Worm (Caenorhabditis elegans) whole organism, L4 larva: ENCODE measurements around the gene col-151.

ENCODE experiments used
- F26F4.8 ChIP-seq: fragments of 200-800 bp; sonication (Bioruptor generic); conservative IDR thresholded peaks from 2 replicates; pipeline ENCODE4 v1.3.6; 2022; ENCODE audit warnings: missing genetic modification characterization, missing compliant biosample characterization
- F49E8.2 ChIP-seq: sonication (generic microtip); optimal IDR thresholded peaks from 2 replicates; lab custom pipeline; 2016; ENCODE audit warnings: missing compliant biosample characterization, mild to moderate bottlenecking, missing genetic modification characterization, borderline replicate concordance
- R02D3.7 ChIP-seq: fragments of 150-350 bp; sonication (generic microtip); optimal IDR thresholded peaks from 3 replicates; lab custom pipeline; 2014; ENCODE audit warnings: missing biosample characterization, missing genetic modification characterization
- T20F7.1 ChIP-seq: fragments of 200-800 bp; sonication (Bioruptor generic); optimal IDR thresholded peaks from 2 replicates; lab custom pipeline; 2018; ENCODE audit warnings: mild to moderate bottlenecking, missing genetic modification characterization, missing compliant biosample characterization
- Y105C5A.15 ChIP-seq: fragments of 200-800 bp; sonication (Bioruptor generic); IDR thresholded peaks from 2 replicates; pipeline ENCODE4 v1.3.6; 2022; ENCODE audit warnings: missing genetic modification characterization, missing compliant biosample characterization
- aha-1 ChIP-seq: fragments of 150-350 bp; peaks from one replicate; lab custom pipeline; 2014; ENCODE audit warnings: missing biosample characterization, missing genetic modification characterization
- arid-1 ChIP-seq: fragments of 200-800 bp; sonication (Bioruptor generic); conservative IDR thresholded peaks from 2 replicates; pipeline ENCODE4 v1.3.6; 2022; ENCODE audit warnings: missing genetic modification reagents, missing genetic modification characterization, missing compliant biosample characterization
- ceh-20 ChIP-seq: fragments of 200-800 bp; sonication (Bioruptor generic); IDR thresholded peaks from 2 replicates; pipeline ENCODE4 v1.3.6; 2022; ENCODE audit warnings: missing genetic modification reagents, missing genetic modification characterization, missing compliant biosample characterization
- ceh-32 ChIP-seq: sonication (generic microtip); optimal IDR thresholded peaks from 2 replicates; lab custom pipeline; 2016; ENCODE audit warnings: mild to moderate bottlenecking, missing genetic modification characterization, missing compliant biosample characterization; ENCODE audit not compliant: poor library complexity
- ceh-44 ChIP-seq: fragments of 200-800 bp; sonication (Bioruptor generic); IDR thresholded peaks from 2 replicates; pipeline ENCODE4 v1.3.6; 2022; ENCODE audit warnings: missing genetic modification reagents, missing genetic modification characterization, missing compliant biosample characterization
- ceh-62 ChIP-seq: sonication (generic microtip); optimal IDR thresholded peaks from 2 replicates; lab custom pipeline; 2017; ENCODE audit warnings: missing biosample characterization, missing genetic modification characterization
- ceh-82 ChIP-seq: sonication (generic microtip); optimal IDR thresholded peaks from 2 replicates; lab custom pipeline; 2017; ENCODE audit warnings: missing biosample characterization, missing genetic modification characterization
- daf-12 ChIP-seq: fragments of 150-350 bp; optimal IDR thresholded peaks from 2 replicates; lab custom pipeline; 2014; ENCODE audit warnings: missing biosample characterization, missing genetic modification reagents, missing genetic modification characterization
- daf-19 ChIP-seq: fragments of 200-800 bp; sonication (Bioruptor generic); conservative IDR thresholded peaks from 2 replicates; pipeline ENCODE4 v1.3.6; 2022; ENCODE audit warnings: missing genetic modification characterization, missing compliant biosample characterization
- dmd-6 ChIP-seq: fragments of 200-800 bp; sonication (Bioruptor generic); IDR thresholded peaks from 2 replicates; pipeline ENCODE4 v1.3.6; 2022; ENCODE audit warnings: missing genetic modification reagents, missing genetic modification characterization, missing compliant biosample characterization
- egl-27 ChIP-seq: sonication (generic microtip); optimal IDR thresholded peaks from 3 replicates; lab custom pipeline; 2017; ENCODE audit warnings: missing biosample characterization, missing genetic modification reagents, missing genetic modification characterization
- fkh-10 ChIP-seq: fragments of 150-350 bp; optimal IDR thresholded peaks from 2 replicates; lab custom pipeline; 2014; ENCODE audit warnings: missing biosample characterization, missing genetic modification reagents, missing genetic modification characterization
- fos-1 ChIP-seq: fragments of 150-350 bp; optimal IDR thresholded peaks from 2 replicates; lab custom pipeline; 2014; ENCODE audit warnings: missing biosample characterization, missing genetic modification characterization
- gei-8 ChIP-seq: fragments of 200-800 bp; sonication (Bioruptor generic); optimal IDR thresholded peaks from 2 replicates; lab custom pipeline; 2018; ENCODE audit warnings: mild to moderate bottlenecking, missing genetic modification characterization, missing compliant biosample characterization
- hlh-11 ChIP-seq: fragments of 200-800 bp; sonication (Bioruptor generic); optimal IDR thresholded peaks from 2 replicates; lab custom pipeline; 2018; ENCODE audit warnings: mild to moderate bottlenecking, missing genetic modification characterization, missing compliant biosample characterization
- hlh-30 ChIP-seq: sonication (generic microtip); optimal IDR thresholded peaks from 2 replicates; lab custom pipeline; 2017; ENCODE audit warnings: antibody characterized with exemption, mild to moderate bottlenecking, missing genetic modification characterization, missing compliant biosample characterization; ENCODE audit not compliant: insufficient read depth
- hmg-1.1 ChIP-seq: fragments of 200-800 bp; sonication (Bioruptor generic); IDR thresholded peaks from 2 replicates; pipeline ENCODE4 v1.3.6; 2022; ENCODE audit warnings: missing genetic modification reagents, missing genetic modification characterization, missing compliant biosample characterization
- jun-1 ChIP-seq: fragments of 150-350 bp; optimal IDR thresholded peaks from 2 replicates; lab custom pipeline; 2014; ENCODE audit warnings: missing biosample characterization, missing genetic modification reagents, missing genetic modification characterization
- lim-7 ChIP-seq: fragments of 200-800 bp; sonication (Bioruptor generic); IDR thresholded peaks from 2 replicates; pipeline ENCODE4 v1.3.6; 2022; ENCODE audit warnings: missing genetic modification characterization, missing compliant biosample characterization
- lin-1 ChIP-seq: fragments of 200-800 bp; sonication (Bioruptor generic); IDR thresholded peaks from 2 replicates; pipeline ENCODE4 v1.3.6; 2022; ENCODE audit warnings: missing genetic modification reagents, missing genetic modification characterization, missing compliant biosample characterization
- lin-15B ChIP-seq: fragments of 150-350 bp; sonication (generic microtip); optimal IDR thresholded peaks from 3 replicates; lab custom pipeline; 2014; ENCODE audit warnings: missing biosample characterization, missing genetic modification characterization
- lin-29 ChIP-seq: fragments of 200-800 bp; sonication (Bioruptor generic); IDR thresholded peaks from 2 replicates; pipeline ENCODE4 v1.3.6; 2022; ENCODE audit warnings: missing genetic modification reagents, missing genetic modification characterization, missing compliant biosample characterization
- lin-38 ChIP-seq: fragments of 200-800 bp; sonication (Bioruptor generic); IDR thresholded peaks from 2 replicates; pipeline ENCODE4 v1.3.6; 2022; ENCODE audit warnings: missing genetic modification reagents, missing genetic modification characterization, missing compliant biosample characterization
- lsy-2 ChIP-seq, 2 experiments: fragments of 150-350 bp in 1 of 2; sonication (generic microtip) in 1 of 2; optimal IDR thresholded peaks; 2 replicates each; lab custom pipeline; 2014 to 2017; ENCODE audit warnings: missing biosample characterization in 2 of 2, missing genetic modification characterization in 2 of 2
- mdl-1 ChIP-seq, 2 experiments: fragments of 150-350 bp in 1 of 2; sonication (generic microtip) in 1 of 2; optimal IDR thresholded peaks; 2 replicates each; lab custom pipeline; 2014 to 2017; ENCODE audit warnings: missing biosample characterization in 2 of 2, missing genetic modification characterization in 2 of 2
- mep-1 ChIP-seq: fragments of 150-350 bp; sonication (generic microtip); optimal IDR thresholded peaks from 3 replicates; lab custom pipeline; 2014; ENCODE audit warnings: missing biosample characterization, missing genetic modification characterization
- mes-2 ChIP-seq: sonication (generic microtip); optimal IDR thresholded peaks from 2 replicates; lab custom pipeline; 2016; ENCODE audit warnings: missing genotype, mild to moderate bottlenecking, missing genetic modification characterization, missing compliant biosample characterization; ENCODE audit not compliant: poor library complexity, severe bottlenecking
- mxl-2 ChIP-seq: fragments of 200-800 bp; sonication (Bioruptor generic); conservative IDR thresholded peaks from 2 replicates; pipeline ENCODE4 v1.3.6; 2022; ENCODE audit warnings: missing genetic modification reagents, missing genetic modification characterization, missing compliant biosample characterization
- mxl-3 ChIP-seq: fragments of 200-800 bp; sonication (Bioruptor generic); optimal IDR thresholded peaks from 2 replicates; lab custom pipeline; 2018; ENCODE audit warnings: mild to moderate bottlenecking, missing genetic modification characterization, missing compliant biosample characterization
- nhr-28 ChIP-seq: fragments of 150-350 bp; optimal IDR thresholded peaks from 2 replicates; lab custom pipeline; 2014; ENCODE audit warnings: missing biosample characterization, missing genetic modification characterization
- nhr-48 ChIP-seq: sonication (generic microtip); optimal IDR thresholded peaks from 2 replicates; lab custom pipeline; 2016; ENCODE audit warnings: mild to moderate bottlenecking, missing genetic modification characterization, missing compliant biosample characterization
- nhr-6 ChIP-seq: fragments of 150-350 bp; optimal IDR thresholded peaks from 2 replicates; lab custom pipeline; 2014; ENCODE audit warnings: missing biosample characterization, missing genetic modification characterization
- nhr-77 ChIP-seq: fragments of 150-350 bp; optimal IDR thresholded peaks from 2 replicates; lab custom pipeline; 2014; ENCODE audit warnings: missing biosample characterization, missing genetic modification characterization
- rbr-2 ChIP-seq: sonication (generic microtip); optimal IDR thresholded peaks from 2 replicates; lab custom pipeline; 2016; ENCODE audit warnings: missing genotype, missing genetic modification characterization, missing compliant biosample characterization
- saeg-2 ChIP-seq: fragments of 200-800 bp; sonication (Bioruptor generic); IDR thresholded peaks from 2 replicates; pipeline ENCODE4 v1.3.6; 2022; ENCODE audit warnings: missing genetic modification reagents, missing genetic modification characterization, missing compliant biosample characterization
- sdz-12 ChIP-seq: fragments of 200-800 bp; sonication (Bioruptor generic); optimal IDR thresholded peaks from 2 replicates; lab custom pipeline; 2018; ENCODE audit warnings: mild to moderate bottlenecking, missing genetic modification characterization, missing compliant biosample characterization
- tra-1 ChIP-seq: fragments of 200-800 bp; sonication (Bioruptor generic); IDR thresholded peaks from 2 replicates; pipeline ENCODE4 v1.3.6; 2022; ENCODE audit warnings: missing genetic modification reagents, missing genetic modification characterization, missing compliant biosample characterization
- unc-130 ChIP-seq: sonication (generic microtip); optimal IDR thresholded peaks from 2 replicates; lab custom pipeline; 2016; ENCODE audit warnings: missing genetic modification reagents, missing genetic modification characterization, missing compliant biosample characterization
- unc-39 ChIP-seq: sonication (generic microtip); optimal IDR thresholded peaks from 2 replicates; lab custom pipeline; 2017; ENCODE audit warnings: missing biosample characterization, missing genetic modification characterization
- unc-62 ChIP-seq, 3 experiments: fragments of 150-350 bp in 1 of 3; sonication (generic microtip); optimal IDR thresholded peaks in 2 of 3; peaks in 1 of 3; 1 replicate in 1 of 3; 2 replicates in 2 of 3; lab custom pipeline; 2014 to 2017; ENCODE audit warnings: missing biosample characterization in 3 of 3, missing genetic modification characterization in 3 of 3, missing genetic modification reagents in 3 of 3, missing genotype in 1 of 3
- vab-7 ChIP-seq: fragments of 200-800 bp; sonication (Bioruptor generic); IDR thresholded peaks from 2 replicates; pipeline ENCODE4 v1.3.6; 2022; ENCODE audit warnings: missing genetic modification reagents, missing genetic modification characterization, missing compliant biosample characterization
- ztf-7 ChIP-seq: fragments of 150-350 bp; optimal IDR thresholded peaks from 2 replicates; lab custom pipeline; 2014; ENCODE audit warnings: missing biosample characterization, missing genetic modification characterization

Gene col-151

DNA sequence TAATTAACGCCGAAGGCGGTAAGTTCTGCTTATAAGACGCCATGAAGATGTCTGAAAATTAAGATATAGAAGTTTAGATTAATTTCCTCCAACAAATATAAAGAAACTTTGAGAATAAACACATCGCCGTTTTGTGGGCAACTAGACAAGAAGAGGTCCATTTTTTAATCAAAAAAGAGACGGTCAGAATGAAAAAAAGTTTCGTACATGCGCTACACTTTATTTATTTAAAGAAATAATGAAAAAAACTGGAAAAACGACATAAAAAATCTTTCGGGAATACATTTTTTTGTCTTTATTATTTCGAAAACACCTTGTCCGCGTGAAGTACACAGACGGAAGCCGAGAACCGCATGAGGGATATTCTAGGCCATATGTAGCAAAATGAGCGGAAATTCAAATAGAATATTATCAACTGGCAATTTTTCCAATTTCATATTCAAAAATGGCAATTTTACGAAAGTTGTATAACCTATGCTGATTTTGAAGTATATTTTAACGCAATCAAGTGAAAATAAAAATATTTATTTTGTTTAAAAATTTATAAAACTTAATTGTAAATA lies 39.2 kb downstream of the col-151 start, which contains the start of gene sluh-7 (continued):
- TF ChIP-seq hlh-30 (tag; lab: Kevin White, UChicago) (peak; percentile 72), aha-1 (tag; lab: Kevin White, UChicago) (peak; percentile 79), gei-8 (no peak), nhr-28 (tag; lab: Kevin White, UChicago) (peak; percentile 30), saeg-2 (GFP tag; lab: Robert Waterston, UW) (no peak), nhr-48 (tag; lab: Kevin White, UChicago) (peak; percentile 6), mes-2 (peak; percentile 99), fos-1 (tag; lab: Kevin White, UChicago) (no peak), T20F7.1 (GFP tag; lab: Kevin White, UChicago) (peak; percentile 69), lin-1 (no peak), tra-1 (GFP tag; lab: Robert Waterston, UW) (no peak), lin-15B (peak; percentile 3), rbr-2 (tag; lab: Kevin White, UChicago) (peak; percentile 63), unc-39 (tag; lab: Kevin White, UChicago) (no peak)

DNA sequence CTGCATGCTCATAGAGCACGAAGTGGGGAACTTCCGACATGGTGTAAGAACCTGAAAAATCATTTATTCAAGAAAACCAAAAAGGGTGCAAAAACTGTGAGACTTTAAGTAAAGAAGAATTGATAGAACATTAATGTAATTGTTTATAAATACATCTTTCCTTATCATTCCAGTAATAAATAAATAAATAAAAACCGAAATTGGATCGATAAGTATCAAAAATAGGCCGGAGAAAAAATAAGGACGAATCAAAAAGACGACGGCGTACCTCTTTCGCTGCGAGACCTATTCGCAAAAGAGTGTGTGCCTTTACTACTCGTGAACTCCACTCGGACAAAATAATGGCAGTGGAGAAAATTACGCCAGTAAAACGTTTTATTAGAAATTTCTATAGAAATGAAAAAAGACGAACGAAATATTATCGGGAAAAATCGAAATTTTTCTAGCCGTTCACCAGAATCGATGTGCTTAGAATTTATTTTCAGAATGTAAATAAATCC lies 42.0 kb downstream of the col-151 start, which contains the start of gene nol-56:
nol-56 (minus strand) TSS at position 51 of the 500 bp plus-strand sequence.
- TF ChIP-seq mep-1 (tag; lab: Kevin White, UChicago) (peak; percentile 87), daf-19 (GFP tag; lab: Robert Waterston, UW) (no peak), ceh-32 (tag; lab: Kevin White, UChicago) (no peak), unc-39 (tag; lab: Kevin White, UChicago) (no peak), tra-1 (GFP tag; lab: Robert Waterston, UW) (no peak), lin-38 (peak; percentile 74), nhr-6 (tag; lab: Kevin White, UChicago) (peak; percentile 62), fkh-10 (GFP tag; lab: Kevin White, UChicago) (no peak), F49E8.2 (peak; percentile 11), egl-27 (tag; lab: Kevin White, UChicago) (no peak), mxl-3 (GFP tag; lab: Kevin White, UChicago) (no peak), jun-1 (tag; lab: Kevin White, UChicago) (no peak), unc-62 (GFP tag; optimal IDR thresholded peaks at IDR 0.05 in 1 of 2; lab: Kevin White, UChicago) (no peak), unc-62 (tag; optimal IDR thresholded peaks at IDR 0.05; lab: Kevin White, UChicago) (no peak), nhr-48 (tag; lab: Kevin White, UChicago) (peak; percentile 27), R02D3.7 (tag; lab: Kevin White, UChicago) (no peak), lim-7 (no peak), ceh-44 (no peak), lin-1 (no peak), ceh-20 (GFP tag; lab: Robert Waterston, UW) (no peak), sdz-12 (GFP tag; lab: Kevin White, UChicago) (no peak), arid-1 (no peak), ceh-62 (no peak), vab-7 (GFP tag; lab: Robert Waterston, UW) (no peak; the same call in 1 of the 2 replicates), dmd-6 (GFP tag; lab: Robert Waterston, UW) (peak; percentile 80), nhr-28 (tag; lab: Kevin White, UChicago) (peak; percentile 60), daf-12 (no peak), Y105C5A.15 (GFP tag; lab: Robert Waterston, UW) (no peak), ceh-82 (tag; lab: Kevin White, UChicago) (no peak), nhr-77 (tag; lab: Kevin White, UChicago) (peak; percentile 71), hmg-1.1 (GFP tag; lab: Robert Waterston, UW) (peak; percentile 68), unc-130 (GFP tag; lab: Kevin White, UChicago) (peak; percentile 64), saeg-2 (GFP tag; lab: Robert Waterston, UW) (no peak), ztf-7 (tag; lab: Kevin White, UChicago) (peak; percentile 62), lsy-2 (tag; optimal IDR thresholded peaks at IDR 0.05; lab: Kevin White, UChicago) (peak in 1 of 2 experiments; percentile 94), F26F4.8 (GFP tag; lab: Robert Waterston, UW) (no peak), mdl-1 (tag; optimal IDR thresholded peaks at IDR 0.05; lab: Kevin White, UChicago) (peak in 1 of 2 experiments; percentile 36), hlh-11 (no peak), T20F7.1 (GFP tag; lab: Kevin White, UChicago) (peak; percentile 77), mxl-2 (GFP tag; lab: Robert Waterston, UW) (no peak), lin-29 (GFP tag; lab: Robert Waterston, UW) (no peak)
